Worm (Caenorhabditis elegans) whole organism, L1 larva: ENCODE measurements around the gene E02H4.7.

Experiments
- C04F5.9 ChIP-seq: sonication (generic microtip); optimal IDR thresholded peaks from 2 replicates; lab custom pipeline; 2016; ENCODE audit warnings: missing genetic modification characterization, missing compliant biosample characterization
- F16B12.6 ChIP-seq: fragments of 150-350 bp; optimal IDR thresholded peaks from 2 replicates; lab custom pipeline; 2014; ENCODE audit warnings: missing biosample characterization, missing genetic modification characterization
- Y116A8C.19 ChIP-seq: sonication (generic microtip); optimal IDR thresholded peaks from 2 replicates; lab custom pipeline; 2016; ENCODE audit warnings: missing compliant biosample characterization, missing genetic modification characterization, borderline replicate concordance
- aly-2 ChIP-seq: fragments of 150-350 bp; optimal IDR thresholded peaks from 2 replicates; lab custom pipeline; 2014; ENCODE audit warnings: missing biosample characterization, missing genetic modification characterization
- ama-1 ChIP-seq: fragments of 150-350 bp; optimal IDR thresholded peaks from 2 replicates; lab custom pipeline; 2014
- ceh-63 ChIP-seq: fragments of 200-800 bp; sonication (Bioruptor generic); optimal IDR thresholded peaks from 2 replicates; lab custom pipeline; 2018; ENCODE audit warnings: mild to moderate bottlenecking, missing genetic modification characterization, missing compliant biosample characterization
- ceh-90 ChIP-seq: sonication (generic microtip); optimal IDR thresholded peaks from 2 replicates; lab custom pipeline; 2016; ENCODE audit warnings: missing genetic modification characterization, missing compliant biosample characterization
- efl-1 ChIP-seq, 4 experiments: fragments of 150-350 bp; optimal IDR thresholded peaks in 3 of 4; peaks in 1 of 4; 1 replicate in 1 of 4; 2 replicates in 3 of 4; lab custom pipeline; 2014; ENCODE audit warnings: missing biosample characterization in 2 of 4, missing genetic modification characterization in 2 of 4, missing genetic modification reagents in 2 of 4
- efl-3 ChIP-seq: fragments of 200-800 bp; sonication (Bioruptor generic); optimal IDR thresholded peaks from 2 replicates; lab custom pipeline; 2018; ENCODE audit warnings: mild to moderate bottlenecking, missing genetic modification characterization, missing compliant biosample characterization
- elt-2 ChIP-seq: sonication (generic microtip); optimal IDR thresholded peaks from 2 replicates; lab custom pipeline; 2016; ENCODE audit warnings: missing genetic modification characterization, mild to moderate bottlenecking, inconsistent platforms, missing compliant biosample characterization, missing genetic modification reagents
- ets-5 ChIP-seq: fragments of 200-800 bp; sonication (Bioruptor generic); IDR thresholded peaks from 2 replicates; pipeline ENCODE4 v1.3.6; 2022; ENCODE audit warnings: missing genetic modification characterization, missing compliant biosample characterization
- fkh-8 ChIP-seq: sonication (generic microtip); optimal IDR thresholded peaks from 2 replicates; lab custom pipeline; 2016; ENCODE audit warnings: mild to moderate bottlenecking, missing genetic modification characterization, missing compliant biosample characterization
- grh-1 ChIP-seq: fragments of 200-800 bp; sonication (Bioruptor generic); IDR thresholded peaks from 2 replicates; pipeline ENCODE4 v1.3.6; 2022; ENCODE audit warnings: missing genetic modification reagents, missing genetic modification characterization, missing compliant biosample characterization
- hlh-17 ChIP-seq: fragments of 200-800 bp; sonication (Bioruptor generic); optimal IDR thresholded peaks from 2 replicates; lab custom pipeline; 2018; ENCODE audit warnings: missing genetic modification characterization, mild to moderate bottlenecking, missing compliant biosample characterization, moderate library complexity, borderline replicate concordance
- hpl-2 ChIP-seq: fragments of 150-350 bp; optimal IDR thresholded peaks from 2 replicates; lab custom pipeline; 2014; ENCODE audit warnings: missing biosample characterization, missing genetic modification reagents, missing genetic modification characterization
- isw-1 ChIP-seq: fragments of 200-800 bp; sonication (Bioruptor generic); IDR thresholded peaks from 2 replicates; pipeline ENCODE4 v1.3.6; 2022; ENCODE audit warnings: missing genetic modification characterization, missing compliant biosample characterization
- lin-14 ChIP-seq: fragments of 200-800 bp; sonication (Bioruptor generic); optimal IDR thresholded peaks from 2 replicates; lab custom pipeline; 2018; ENCODE audit warnings: mild to moderate bottlenecking, missing genetic modification characterization, moderate library complexity, missing compliant biosample characterization
- lin-35 ChIP-seq, 2 experiments: fragments of 150-350 bp; optimal IDR thresholded peaks; 2 replicates each; lab custom pipeline; 2014; ENCODE audit warnings: missing biosample characterization in 2 of 2, missing genetic modification characterization in 2 of 2, missing genetic modification reagents in 2 of 2
- mab-9 ChIP-seq: fragments of 200-800 bp; sonication (Bioruptor generic); IDR thresholded peaks from 2 replicates; pipeline ENCODE4 v1.3.6; 2022; ENCODE audit warnings: missing genetic modification reagents, missing genetic modification characterization, missing compliant biosample characterization
- mdl-1 ChIP-seq, 2 experiments: fragments of 150-350 bp; optimal IDR thresholded peaks; 2 replicates each; lab custom pipeline; 2014 to 2017; ENCODE audit warnings: missing biosample characterization in 2 of 2, missing genetic modification characterization in 2 of 2, inconsistent platforms in 1 of 2
- mef-2 ChIP-seq: fragments of 150-350 bp; optimal IDR thresholded peaks from 2 replicates; lab custom pipeline; 2014; ENCODE audit warnings: missing biosample characterization, missing genetic modification characterization
- nhr-12 ChIP-seq: sonication (generic microtip); optimal IDR thresholded peaks from 2 replicates; lab custom pipeline; 2017; ENCODE audit warnings: missing biosample characterization, missing genetic modification characterization
- nhr-20 ChIP-seq: sonication (generic microtip); optimal IDR thresholded peaks from 2 replicates; lab custom pipeline; 2016; ENCODE audit warnings: mild to moderate bottlenecking, missing genetic modification characterization, missing compliant biosample characterization
- nhr-28 ChIP-seq: fragments of 150-350 bp; optimal IDR thresholded peaks from 2 replicates; lab custom pipeline; 2014; ENCODE audit warnings: missing biosample characterization, missing genetic modification characterization
- nhr-47 ChIP-seq: sonication (generic microtip); optimal IDR thresholded peaks from 2 replicates; lab custom pipeline; 2016; ENCODE audit warnings: mild to moderate bottlenecking, missing genetic modification characterization, moderate library complexity, missing compliant biosample characterization
- nhr-71 ChIP-seq: sonication (generic microtip); optimal IDR thresholded peaks from 2 replicates; lab custom pipeline; 2016; ENCODE audit warnings: mild to moderate bottlenecking, missing genetic modification characterization, moderate library complexity, missing compliant biosample characterization
- nhr-84 ChIP-seq: sonication (generic microtip); optimal IDR thresholded peaks from 2 replicates; lab custom pipeline; 2017; ENCODE audit warnings: missing biosample characterization, missing genetic modification characterization
- nhr-90 ChIP-seq: sonication (generic microtip); optimal IDR thresholded peaks from 2 replicates; lab custom pipeline; 2016; ENCODE audit warnings: mild to moderate bottlenecking, missing genetic modification characterization, missing compliant biosample characterization; ENCODE audit not compliant: poor library complexity
- pax-3 ChIP-seq: fragments of 200-800 bp; sonication (Bioruptor generic); optimal IDR thresholded peaks from 2 replicates; lab custom pipeline; 2018; ENCODE audit warnings: mild to moderate bottlenecking, missing genetic modification characterization, moderate library complexity, missing compliant biosample characterization
- pqm-1 ChIP-seq: sonication (generic microtip); optimal IDR thresholded peaks from 3 replicates; lab custom pipeline; 2017; ENCODE audit warnings: missing biosample characterization, missing genetic modification characterization
- swsn-7 ChIP-seq: sonication (generic microtip); optimal IDR thresholded peaks from 2 replicates; lab custom pipeline; 2016; ENCODE audit warnings: missing genetic modification characterization, missing compliant biosample characterization
- tlp-1 ChIP-seq: fragments of 150-350 bp; optimal IDR thresholded peaks from 2 replicates; lab custom pipeline; 2014; ENCODE audit warnings: missing biosample characterization, missing genetic modification characterization
- unc-30 ChIP-seq: sonication (generic microtip); optimal IDR thresholded peaks from 2 replicates; lab custom pipeline; 2017; ENCODE audit warnings: missing biosample characterization, missing genetic modification characterization
- unc-62 ChIP-seq: fragments of 150-350 bp; optimal IDR thresholded peaks from 2 replicates; lab custom pipeline; 2014; ENCODE audit warnings: missing biosample characterization, missing genetic modification reagents, missing genetic modification characterization
- unc-86 ChIP-seq: sonication (generic microtip); optimal IDR thresholded peaks from 2 replicates; lab custom pipeline; 2016; ENCODE audit warnings: missing genetic modification characterization, missing compliant biosample characterization
- unc-98 ChIP-seq: fragments of 200-800 bp; sonication (Bioruptor generic); IDR thresholded peaks from 2 replicates; pipeline ENCODE4 v1.3.6; 2022; ENCODE audit warnings: missing genetic modification characterization, missing compliant biosample characterization
- vab-15 ChIP-seq: sonication (generic microtip); optimal IDR thresholded peaks from 2 replicates; lab custom pipeline; 2017; ENCODE audit warnings: missing genotype, mild to moderate bottlenecking, missing genetic modification characterization, missing compliant biosample characterization
- zag-1 ChIP-seq: fragments of 150-350 bp; optimal IDR thresholded peaks from 2 replicates; lab custom pipeline; 2014; ENCODE audit warnings: missing biosample characterization, missing genetic modification characterization

E02H4.7 gene

ce11 chrX:14255973-14256372 lies at the start of gene E02H4.7:
TSS of gene E02H4.7 (plus strand) at chrX:14256273.
- no peak for TF ChIP-seq nhr-12 (tag; lab: Kevin White, UChicago)
- no peak for TF ChIP-seq nhr-28 (tag; lab: Kevin White, UChicago)
- no peak for TF ChIP-seq efl-1 (optimal IDR thresholded peaks at IDR 0.05; lab: Kevin White, UChicago)
- peak in 1 of 2 experiments; percentile 68 for TF ChIP-seq efl-1 (GFP tag; optimal IDR thresholded peaks at IDR 0.05 in 1 of 2; lab: Kevin White, UChicago)
- no peak for TF ChIP-seq F16B12.6
- peak; percentile 43 for TF ChIP-seq elt-2 (tag; lab: Kevin White, UChicago)

DNA sequence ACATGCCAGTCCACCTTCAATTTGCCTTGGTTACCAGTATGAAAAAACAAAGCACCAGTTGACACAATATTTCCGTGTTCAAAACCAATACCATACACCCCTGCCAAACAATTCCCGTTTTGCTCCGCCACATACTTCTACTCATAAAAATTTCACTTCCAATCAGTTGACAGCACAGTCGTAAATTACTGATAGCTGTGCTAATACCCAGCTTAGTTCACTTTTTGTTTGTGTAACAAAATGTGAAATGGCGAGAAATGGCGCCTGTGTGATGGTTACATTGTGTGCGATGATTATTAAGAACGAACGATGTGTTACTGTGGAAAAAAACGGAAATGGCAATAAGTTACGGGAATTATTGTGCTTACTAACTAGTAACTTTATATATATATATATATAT lies 49.8 kb upstream of the E02H4.7 start:
- TF ChIP-seq ama-1 (lab: Kevin White, UChicago) (no peak), unc-86 (tag; lab: Kevin White, UChicago) (no peak), zag-1 (no peak), ceh-90 (tag; lab: Kevin White, UChicago) (no peak), mdl-1 (tag; optimal IDR thresholded peaks at IDR 0.05; lab: Kevin White, UChicago) (no peak), elt-2 (tag; lab: Kevin White, UChicago) (peak; percentile 49), unc-62 (GFP tag; lab: Kevin White, UChicago) (no peak), unc-98 (no peak), efl-1 (optimal IDR thresholded peaks at IDR 0.05; lab: Kevin White, UChicago) (no peak), efl-1 (GFP tag; optimal IDR thresholded peaks at IDR 0.05 in 1 of 2; lab: Kevin White, UChicago) (peak in 1 of 2 experiments; percentile 44), lin-14 (GFP tag; lab: Kevin White, UChicago) (no peak), nhr-84 (tag; lab: Kevin White, UChicago) (no peak), ceh-63 (GFP tag; lab: Kevin White, UChicago) (no peak), unc-30 (no peak), Y116A8C.19 (tag; lab: Kevin White, UChicago) (no peak), lin-35 (GFP tag; optimal IDR thresholded peaks at IDR 0.05; lab: Kevin White, UChicago) (peak in 1 of 2 experiments; percentile 16), mef-2 (no peak), mab-9 (GFP tag; lab: Robert Waterston, UW) (no peak), aly-2 (tag; lab: Kevin White, UChicago) (no peak), nhr-12 (tag; lab: Kevin White, UChicago) (no peak), nhr-90 (no peak)

ce11 chrX:14207942-14208341 lies 48.1 kb upstream of the E02H4.7 start, which contains the start of gene ceh-37:
TSS of gene ceh-37 (minus strand) at chrX:14208000.
- TF ChIP-seq elt-2 (tag; lab: Kevin White, UChicago) (peak; percentile 78), grh-1 (GFP tag; lab: Robert Waterston, UW) (no peak), pqm-1 (tag; lab: Kevin White, UChicago) (peak; percentile 46)
- TF ChIP-seq, all 84 proteins: peak for 2

- TF ChIP-seq F16B12.6 (no peak), vab-15 (tag; lab: Kevin White, UChicago) (no peak), nhr-47 (no peak), hlh-17 (GFP tag; lab: Kevin White, UChicago) (no peak), C04F5.9 (no peak), nhr-71 (no peak), ets-5 (GFP tag; lab: Robert Waterston, UW) (no peak), elt-2 (tag; lab: Kevin White, UChicago) (peak; percentile 29), swsn-7 (tag; lab: Kevin White, UChicago) (no peak)
Measured at ce11 chrX:14213314-14213713, 42.8 kb upstream of the E02H4.7 start.

DNA sequence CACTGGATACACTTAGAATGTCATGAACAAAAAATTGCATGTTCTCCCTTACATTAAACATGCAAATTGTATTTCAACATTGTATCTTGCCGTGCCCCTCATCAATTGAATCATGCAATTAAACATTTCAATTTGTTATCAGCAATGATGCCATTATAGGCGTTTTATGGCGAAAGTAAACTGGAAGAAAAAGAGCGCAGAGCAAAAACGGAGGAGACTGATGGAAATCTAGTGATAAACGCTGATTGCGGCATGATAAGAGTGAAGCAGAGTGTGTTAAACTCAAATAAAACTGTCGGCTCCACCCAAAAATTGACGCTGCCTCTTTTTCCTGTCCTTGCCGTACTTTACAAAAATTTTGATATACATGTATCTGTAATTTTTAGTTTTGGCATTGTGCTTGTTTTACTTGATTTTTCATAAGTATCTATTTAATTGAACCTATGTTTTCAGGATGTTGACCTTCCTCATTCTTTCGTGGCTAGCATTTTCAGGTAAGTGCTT lies 41.5 kb upstream of the E02H4.7 start, which contains the start of gene K06G5.1:
Gene K06G5.1 (plus strand): TSS at position 454 of the 504 bp plus-strand sequence.
- peak; percentile 80 for TF ChIP-seq pqm-1 (tag; lab: Kevin White, UChicago)
- TF ChIP-seq nhr-20 (tag; lab: Kevin White, UChicago) = peak; percentile 20
- TF ChIP-seq hpl-2 (GFP tag; lab: Kevin White, UChicago) = peak; percentile 14
- TF ChIP-seq elt-2 (tag; lab: Kevin White, UChicago) = peak; percentile 98
- TF ChIP-seq ets-5 (GFP tag; lab: Robert Waterston, UW) = no peak
- TF ChIP-seq tlp-1 = peak; percentile 23
- no peak for TF ChIP-seq fkh-8 (tag; lab: Kevin White, UChicago)
- TF ChIP-seq nhr-90 = peak; percentile 33
- no peak for TF ChIP-seq efl-3 (GFP tag; lab: Kevin White, UChicago)
- peak; percentile 3 for TF ChIP-seq pax-3 (tag; lab: Kevin White, UChicago)
- no peak for TF ChIP-seq isw-1
- peak in 1 of 2 experiments; percentile 44 for TF ChIP-seq lin-35 (GFP tag; optimal IDR thresholded peaks at IDR 0.05; lab: Kevin White, UChicago)
